Worm (Caenorhabditis elegans) whole organism, mixed stage, embryonic: ENCODE results near the gene sdz-13.

ENCODE experiments used
- ham-2 ChIP-seq: fragments of 200-800 bp; sonication (Bioruptor generic); optimal IDR thresholded peaks from 2 replicates; lab custom pipeline; 2018; ENCODE audit warnings: mild to moderate bottlenecking, missing genetic modification characterization, missing compliant biosample characterization
- sptf-1 ChIP-seq: sonication (generic microtip); optimal IDR thresholded peaks from 2 replicates; lab custom pipeline; 2017; ENCODE audit warnings: mild to moderate bottlenecking, missing genetic modification characterization, moderate library complexity, missing compliant biosample characterization
- ztf-11 ChIP-seq: fragments of 150-350 bp; optimal IDR thresholded peaks from 2 replicates; lab custom pipeline; 2014; ENCODE audit warnings: missing biosample characterization, missing genetic modification characterization

- TF ChIP-seq ham-2 (GFP tag; lab: Kevin White, UChicago) (peak; percentile 47), sptf-1 (tag; lab: Kevin White, UChicago) (no peak), ztf-11 (no peak)
These were observed 11.9 kb downstream of the sdz-13 start for ce11 chrIV:10867370-10868146.
